Fruit fly (Drosophila melanogaster): ENCODE results near the gene CheB93b.

DNA sequence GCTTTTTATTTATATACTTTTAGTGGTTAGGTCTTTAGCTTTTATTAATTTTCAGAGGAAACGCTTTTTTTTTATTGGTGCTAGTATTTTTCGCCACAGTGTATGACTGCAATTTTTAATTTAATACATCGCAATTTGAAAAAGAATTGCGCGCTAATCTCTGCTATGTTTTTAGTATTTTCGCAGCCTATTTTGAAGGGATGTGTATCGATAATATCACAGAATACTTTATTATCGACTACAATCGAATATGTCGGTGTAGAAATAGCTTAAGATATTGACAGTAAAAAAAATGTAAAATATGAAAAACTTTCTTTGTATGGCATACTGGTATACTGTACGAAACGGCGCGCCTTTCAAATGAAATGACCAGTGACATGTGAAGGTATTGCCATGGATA lies 2.2 kb upstream of the CheB93b start:
- no peak for TF ChIP-seq Sox15 (GFP tag; optimal IDR thresholded peaks at IDR 0.05)
- no peak for TF ChIP-seq CG4318 (GFP tag; optimal IDR thresholded peaks at IDR 0.05)
- TF ChIP-seq Gug (GFP tag; IDR thresholded peaks at IDR 0.05) = no peak
- TF ChIP-seq CG8319 (GFP tag; optimal IDR thresholded peaks at IDR 0.05) = no peak
- no peak for TF ChIP-seq spab (GFP tag; optimal IDR thresholded peaks at IDR 0.05)
- no peak for TF ChIP-seq acj6 (GFP tag; optimal IDR thresholded peaks at IDR 0.05)
- no peak for TF ChIP-seq Hr39 (GFP tag; optimal IDR thresholded peaks at IDR 0.05)
- TF ChIP-seq svp (GFP tag) = no peak
- TF ChIP-seq Blimp-1 (GFP tag; optimal IDR thresholded peaks at IDR 0.05) = no peak
- TF ChIP-seq CG16779 (tag; optimal IDR thresholded peaks at IDR 0.05) = no peak

All from whole organism, prepupa.